Worm (Caenorhabditis elegans) whole organism, L4 larva: ENCODE results near the gene arrd-25.

ENCODE experiments used
- F37D6.2 ChIP-seq: sonication (generic microtip); optimal IDR thresholded peaks from 2 replicates; lab custom pipeline; 2016; ENCODE audit warnings: mild to moderate bottlenecking, missing genetic modification characterization, missing compliant biosample characterization
- F44E2.7 ChIP-seq: fragments of 200-800 bp; sonication (Bioruptor generic); IDR thresholded peaks from 2 replicates; pipeline ENCODE4 v2.1.2; 2022; ENCODE audit warnings: missing genetic modification characterization, missing compliant biosample characterization
- R02D3.7 ChIP-seq: fragments of 150-350 bp; sonication (generic microtip); optimal IDR thresholded peaks from 3 replicates; lab custom pipeline; 2014; ENCODE audit warnings: missing biosample characterization, missing genetic modification characterization
- T26A8.4 ChIP-seq: fragments of 200-800 bp; sonication (Bioruptor generic); IDR thresholded peaks from 2 replicates; pipeline ENCODE4 v1.3.6; 2022; ENCODE audit warnings: missing genetic modification characterization, missing compliant biosample characterization
- Y75B8A.6 ChIP-seq: fragments of 200-800 bp; sonication (Bioruptor generic); IDR thresholded peaks from 2 replicates; pipeline ENCODE4 v1.3.6; 2022; ENCODE audit warnings: missing genetic modification reagents, missing genetic modification characterization, missing compliant biosample characterization
- ZK337.2 ChIP-seq: fragments of 200-800 bp; sonication (Bioruptor generic); IDR thresholded peaks from 2 replicates; pipeline ENCODE4 v1.3.6; 2022; ENCODE audit warnings: missing genetic modification reagents, missing genetic modification characterization, missing compliant biosample characterization
- ZK546.5 ChIP-seq, 2 experiments: sonication (generic microtip); optimal IDR thresholded peaks; 2 replicates each; lab custom pipeline; 2017; ENCODE audit warnings: missing biosample characterization in 2 of 2, missing genetic modification characterization in 2 of 2
- aha-1 ChIP-seq: fragments of 150-350 bp; peaks from one replicate; lab custom pipeline; 2014; ENCODE audit warnings: missing biosample characterization, missing genetic modification characterization
- aly-2 ChIP-seq: sonication (generic microtip); optimal IDR thresholded peaks from 2 replicates; lab custom pipeline; 2018; ENCODE audit warnings: missing biosample characterization, missing genetic modification characterization
- arid-1 ChIP-seq: fragments of 200-800 bp; sonication (Bioruptor generic); conservative IDR thresholded peaks from 2 replicates; pipeline ENCODE4 v1.3.6; 2022; ENCODE audit warnings: missing genetic modification reagents, missing genetic modification characterization, missing compliant biosample characterization
- attf-4 ChIP-seq: sonication (generic microtip); optimal IDR thresholded peaks from 3 replicates; lab custom pipeline; 2017; ENCODE audit warnings: missing biosample characterization, missing genetic modification characterization
- ceh-28 ChIP-seq: fragments of 150-350 bp; optimal IDR thresholded peaks from 2 replicates; lab custom pipeline; 2014; ENCODE audit warnings: missing biosample characterization, missing genetic modification reagents, missing genetic modification characterization
- ctbp-1 ChIP-seq: fragments of 200-800 bp; sonication (Bioruptor generic); IDR thresholded peaks from 2 replicates; pipeline ENCODE4 v1.3.6; 2022; ENCODE audit warnings: missing genetic modification reagents, missing genetic modification characterization, missing compliant biosample characterization
- daf-12 ChIP-seq: fragments of 150-350 bp; optimal IDR thresholded peaks from 2 replicates; lab custom pipeline; 2014; ENCODE audit warnings: missing biosample characterization, missing genetic modification reagents, missing genetic modification characterization
- daf-16 ChIP-seq, 3 experiments: sonication (generic microtip); optimal IDR thresholded peaks; 2 replicates each; lab custom pipeline; 2016 to 2017; ENCODE audit warnings: missing genetic modification characterization in 3 of 3, missing genetic modification reagents in 3 of 3, mild to moderate bottlenecking in 2 of 3, missing compliant biosample characterization in 2 of 3, missing biosample characterization in 1 of 3, moderate library complexity in 1 of 3
- daf-19 ChIP-seq: fragments of 200-800 bp; sonication (Bioruptor generic); conservative IDR thresholded peaks from 2 replicates; pipeline ENCODE4 v1.3.6; 2022; ENCODE audit warnings: missing genetic modification characterization, missing compliant biosample characterization
- dmd-6 ChIP-seq: fragments of 200-800 bp; sonication (Bioruptor generic); IDR thresholded peaks from 2 replicates; pipeline ENCODE4 v1.3.6; 2022; ENCODE audit warnings: missing genetic modification reagents, missing genetic modification characterization, missing compliant biosample characterization
- dmd-9 ChIP-seq: fragments of 200-800 bp; sonication (Bioruptor generic); IDR thresholded peaks from 2 replicates; pipeline ENCODE4 v1.3.6; 2022; ENCODE audit warnings: missing genetic modification reagents, missing genetic modification characterization, missing compliant biosample characterization
- dve-1 ChIP-seq: sonication (generic microtip); optimal IDR thresholded peaks from 2 replicates; lab custom pipeline; 2017; ENCODE audit warnings: antibody characterized with exemption, mild to moderate bottlenecking, missing genetic modification characterization, missing compliant biosample characterization; ENCODE audit not compliant: insufficient read depth
- egl-27 ChIP-seq: sonication (generic microtip); optimal IDR thresholded peaks from 3 replicates; lab custom pipeline; 2017; ENCODE audit warnings: missing biosample characterization, missing genetic modification reagents, missing genetic modification characterization
- fos-1 ChIP-seq: fragments of 150-350 bp; optimal IDR thresholded peaks from 2 replicates; lab custom pipeline; 2014; ENCODE audit warnings: missing biosample characterization, missing genetic modification characterization
- gei-8 ChIP-seq: fragments of 200-800 bp; sonication (Bioruptor generic); optimal IDR thresholded peaks from 2 replicates; lab custom pipeline; 2018; ENCODE audit warnings: mild to moderate bottlenecking, missing genetic modification characterization, missing compliant biosample characterization
- hif-1 ChIP-seq, 2 experiments: sonication (generic microtip); optimal IDR thresholded peaks; 2 replicates each; lab custom pipeline; 2016 to 2017; ENCODE audit warnings: missing compliant biosample characterization in 2 of 2, missing genetic modification characterization in 2 of 2, missing genetic modification reagents in 2 of 2, missing genotype in 2 of 2, mild to moderate bottlenecking in 1 of 2
- hlh-11 ChIP-seq: fragments of 200-800 bp; sonication (Bioruptor generic); optimal IDR thresholded peaks from 2 replicates; lab custom pipeline; 2018; ENCODE audit warnings: mild to moderate bottlenecking, missing genetic modification characterization, missing compliant biosample characterization
- hlh-30 ChIP-seq: sonication (generic microtip); optimal IDR thresholded peaks from 2 replicates; lab custom pipeline; 2017; ENCODE audit warnings: antibody characterized with exemption, mild to moderate bottlenecking, missing genetic modification characterization, missing compliant biosample characterization; ENCODE audit not compliant: insufficient read depth
- hmg-1.1 ChIP-seq: fragments of 200-800 bp; sonication (Bioruptor generic); IDR thresholded peaks from 2 replicates; pipeline ENCODE4 v1.3.6; 2022; ENCODE audit warnings: missing genetic modification reagents, missing genetic modification characterization, missing compliant biosample characterization
- lin-1 ChIP-seq: fragments of 200-800 bp; sonication (Bioruptor generic); IDR thresholded peaks from 2 replicates; pipeline ENCODE4 v1.3.6; 2022; ENCODE audit warnings: missing genetic modification reagents, missing genetic modification characterization, missing compliant biosample characterization
- lin-13 ChIP-seq: fragments of 150-350 bp; optimal IDR thresholded peaks from 2 replicates; lab custom pipeline; 2014; ENCODE audit warnings: missing biosample characterization, missing genetic modification reagents, missing genetic modification characterization
- lin-15B ChIP-seq: fragments of 150-350 bp; sonication (generic microtip); optimal IDR thresholded peaks from 3 replicates; lab custom pipeline; 2014; ENCODE audit warnings: missing biosample characterization, missing genetic modification characterization
- lir-3 ChIP-seq: sonication (generic microtip); optimal IDR thresholded peaks from 2 replicates; lab custom pipeline; 2016; ENCODE audit warnings: mild to moderate bottlenecking, missing genetic modification characterization, missing compliant biosample characterization
- mdl-1 ChIP-seq, 2 experiments: fragments of 150-350 bp in 1 of 2; sonication (generic microtip) in 1 of 2; optimal IDR thresholded peaks; 2 replicates each; lab custom pipeline; 2014 to 2017; ENCODE audit warnings: missing biosample characterization in 2 of 2, missing genetic modification characterization in 2 of 2
- mep-1 ChIP-seq: fragments of 150-350 bp; sonication (generic microtip); optimal IDR thresholded peaks from 3 replicates; lab custom pipeline; 2014; ENCODE audit warnings: missing biosample characterization, missing genetic modification characterization
- mes-2 ChIP-seq: sonication (generic microtip); optimal IDR thresholded peaks from 2 replicates; lab custom pipeline; 2016; ENCODE audit warnings: missing genotype, mild to moderate bottlenecking, missing genetic modification characterization, missing compliant biosample characterization; ENCODE audit not compliant: poor library complexity, severe bottlenecking
- mxl-3 ChIP-seq: fragments of 200-800 bp; sonication (Bioruptor generic); optimal IDR thresholded peaks from 2 replicates; lab custom pipeline; 2018; ENCODE audit warnings: mild to moderate bottlenecking, missing genetic modification characterization, missing compliant biosample characterization
- nhr-102 ChIP-seq: sonication (generic microtip); optimal IDR thresholded peaks from 2 replicates; lab custom pipeline; 2016; ENCODE audit warnings: mild to moderate bottlenecking, missing genetic modification characterization, moderate library complexity, missing compliant biosample characterization
- nhr-28 ChIP-seq: fragments of 150-350 bp; optimal IDR thresholded peaks from 2 replicates; lab custom pipeline; 2014; ENCODE audit warnings: missing biosample characterization, missing genetic modification characterization
- nhr-6 ChIP-seq: fragments of 150-350 bp; optimal IDR thresholded peaks from 2 replicates; lab custom pipeline; 2014; ENCODE audit warnings: missing biosample characterization, missing genetic modification characterization
- nhr-77 ChIP-seq: fragments of 150-350 bp; optimal IDR thresholded peaks from 2 replicates; lab custom pipeline; 2014; ENCODE audit warnings: missing biosample characterization, missing genetic modification characterization
- rbr-2 ChIP-seq: sonication (generic microtip); optimal IDR thresholded peaks from 2 replicates; lab custom pipeline; 2016; ENCODE audit warnings: missing genotype, missing genetic modification characterization, missing compliant biosample characterization
- tag-97 ChIP-seq: fragments of 200-800 bp; sonication (Bioruptor generic); IDR thresholded peaks from 2 replicates; pipeline ENCODE4 v1.3.6; 2022; ENCODE audit warnings: missing genetic modification characterization, missing compliant biosample characterization
- unc-39 ChIP-seq: sonication (generic microtip); optimal IDR thresholded peaks from 2 replicates; lab custom pipeline; 2017; ENCODE audit warnings: missing biosample characterization, missing genetic modification characterization
- unc-62 ChIP-seq, 3 experiments: fragments of 150-350 bp in 1 of 3; sonication (generic microtip); optimal IDR thresholded peaks in 2 of 3; peaks in 1 of 3; 1 replicate in 1 of 3; 2 replicates in 2 of 3; lab custom pipeline; 2014 to 2017; ENCODE audit warnings: missing biosample characterization in 3 of 3, missing genetic modification characterization in 3 of 3, missing genetic modification reagents in 3 of 3, missing genotype in 1 of 3
- vab-7 ChIP-seq: fragments of 200-800 bp; sonication (Bioruptor generic); IDR thresholded peaks from 2 replicates; pipeline ENCODE4 v1.3.6; 2022; ENCODE audit warnings: missing genetic modification reagents, missing genetic modification characterization, missing compliant biosample characterization
- zfp-3 ChIP-seq: fragments of 200-800 bp; sonication (Bioruptor generic); conservative IDR thresholded peaks from 2 replicates; pipeline ENCODE4 v1.3.6; 2022; ENCODE audit warnings: missing genetic modification reagents, missing genetic modification characterization, missing compliant biosample characterization
- zip-11 ChIP-seq: fragments of 200-800 bp; sonication (Bioruptor generic); IDR thresholded peaks from 2 replicates; pipeline ENCODE4 v1.3.6; 2022; ENCODE audit warnings: missing genetic modification characterization, missing compliant biosample characterization

Gene arrd-25

DNA sequence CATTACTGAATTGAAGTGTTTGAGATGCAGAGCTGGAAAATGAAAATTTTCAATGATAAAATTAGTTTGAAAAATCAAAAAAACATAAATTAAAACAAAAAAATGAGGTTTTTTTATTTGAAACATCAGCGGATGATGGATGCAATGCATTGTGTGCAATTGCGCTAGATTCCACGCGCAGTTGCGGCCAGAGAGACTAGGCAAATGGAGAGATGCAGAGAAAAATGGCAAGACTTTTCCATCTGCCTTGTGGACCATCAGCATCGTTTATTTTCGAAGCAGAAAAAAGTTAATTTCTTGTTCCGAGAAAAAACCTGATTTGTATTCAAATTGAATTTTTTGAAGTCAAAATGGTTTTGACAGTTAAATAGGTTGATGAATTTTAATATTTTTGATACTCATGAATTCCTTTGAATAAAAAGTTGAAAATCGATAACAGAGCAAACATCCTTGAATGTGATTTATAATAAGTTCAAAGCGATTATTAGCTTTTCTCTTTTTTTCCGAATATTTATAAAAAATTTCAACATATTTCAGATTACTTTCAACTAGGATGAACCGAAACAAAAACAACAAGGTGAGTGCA lies 37.7 kb upstream of the arrd-25 start, which contains the start of the genes C31E10.5 and C31E10.6 (continued):
- TF ChIP-seq aly-2 (tag; lab: Kevin White, UChicago) = no peak
- no peak for TF ChIP-seq zip-11 (GFP tag; lab: Robert Waterston, UW)
- peak; percentile 52 for TF ChIP-seq hlh-30 (tag; lab: Kevin White, UChicago)
- no peak for TF ChIP-seq mes-2 (tag; lab: Kevin White, UChicago)
- TF ChIP-seq hlh-11 (tag; lab: Kevin White, UChicago) = no peak
- TF ChIP-seq ZK546.5 (tag; optimal IDR thresholded peaks at IDR 0.05; lab: Kevin White, UChicago) = no peak
- TF ChIP-seq dve-1 (tag; lab: Kevin White, UChicago) = peak; percentile 39
- no peak for TF ChIP-seq daf-12 (tag; lab: Kevin White, UChicago)
- no peak for TF ChIP-seq nhr-6 (tag; lab: Kevin White, UChicago)
- peak; percentile 5 for TF ChIP-seq nhr-28 (tag; lab: Kevin White, UChicago)
- peak; percentile 69 for TF ChIP-seq hmg-1.1 (GFP tag; lab: Robert Waterston, UW)
- TF ChIP-seq aha-1 (tag; lab: Kevin White, UChicago) = peak; percentile 90
- TF ChIP-seq rbr-2 = peak; percentile 13
- TF ChIP-seq daf-16 (GFP tag; optimal IDR thresholded peaks at IDR 0.05; lab: Kevin White, UChicago) = no peak
- TF ChIP-seq daf-16 (tag; optimal IDR thresholded peaks at IDR 0.05; lab: Kevin White, UChicago) = no peak
- TF ChIP-seq ZK337.2 (GFP tag; lab: Robert Waterston, UW) = no peak
- TF ChIP-seq F37D6.2 (tag; lab: Kevin White, UChicago) = peak; percentile 11

DNA sequence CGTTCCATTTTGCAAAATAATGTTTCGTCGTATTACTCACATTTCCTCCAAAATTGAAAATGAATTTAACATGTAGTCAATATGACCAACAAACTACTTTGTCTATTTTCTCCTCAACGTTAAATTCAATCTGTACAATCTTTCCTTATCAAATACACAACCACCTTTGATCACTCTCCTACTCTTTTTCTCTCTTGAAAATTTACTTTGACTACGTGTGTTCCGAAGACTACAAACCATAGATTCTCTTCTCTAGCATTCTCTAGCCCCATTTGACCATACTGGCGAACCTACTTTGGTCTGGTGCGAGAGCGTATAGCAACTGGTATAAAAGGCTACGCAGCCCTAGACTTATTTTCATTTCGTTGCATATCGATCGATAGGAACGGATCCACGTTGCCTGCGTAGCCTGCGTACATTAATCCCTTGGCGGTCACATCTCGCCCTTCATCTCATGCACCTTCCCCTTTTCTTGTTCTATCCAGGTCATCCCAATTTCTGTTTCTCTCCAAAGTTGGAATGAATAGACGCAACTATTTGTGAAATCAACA lies 33.3 kb upstream of the arrd-25 start:
- TF ChIP-seq lir-3 (tag; lab: Kevin White, UChicago) = no peak
- TF ChIP-seq nhr-77 (tag; lab: Kevin White, UChicago) = peak; percentile 92
- TF ChIP-seq vab-7 (GFP tag; lab: Robert Waterston, UW) = no peak
- no peak for TF ChIP-seq zfp-3 (GFP tag; lab: Robert Waterston, UW)
- peak; percentile 1 for TF ChIP-seq mes-2 (tag; lab: Kevin White, UChicago)
- TF ChIP-seq rbr-2 = no peak
- TF ChIP-seq aly-2 (tag; lab: Kevin White, UChicago) = no peak
- TF ChIP-seq unc-62 (GFP tag; optimal IDR thresholded peaks at IDR 0.05 in 1 of 2; lab: Kevin White, UChicago) = no peak
- TF ChIP-seq unc-62 (tag; optimal IDR thresholded peaks at IDR 0.05; lab: Kevin White, UChicago) = no peak
- TF ChIP-seq attf-4 = no peak
- no peak for TF ChIP-seq daf-16 (GFP tag; optimal IDR thresholded peaks at IDR 0.05; lab: Kevin White, UChicago)
- TF ChIP-seq daf-16 (tag; optimal IDR thresholded peaks at IDR 0.05; lab: Kevin White, UChicago) = peak; percentile 67
- no peak for TF ChIP-seq arid-1 (GFP tag; lab: Robert Waterston, UW)
- TF ChIP-seq lin-13 (GFP tag; lab: Kevin White, UChicago) = no peak
- no peak for TF ChIP-seq unc-39
- TF ChIP-seq ceh-28 (tag; lab: Kevin White, UChicago) = peak; percentile 1
- TF ChIP-seq dmd-6 (GFP tag; lab: Robert Waterston, UW) = peak; percentile 65
- TF ChIP-seq R02D3.7 = no peak
- TF ChIP-seq Y75B8A.6 = no peak
- TF ChIP-seq T26A8.4 (GFP tag; lab: Robert Waterston, UW) = no peak
- no peak for TF ChIP-seq fos-1
- no peak for TF ChIP-seq lin-1 (GFP tag; lab: Robert Waterston, UW)
- TF ChIP-seq tag-97 (GFP tag; lab: Robert Waterston, UW) = no peak
- peak; percentile 31 for TF ChIP-seq nhr-102 (tag; lab: Kevin White, UChicago)
- peak; percentile 68 for TF ChIP-seq dve-1 (tag; lab: Kevin White, UChicago)
- no peak for TF ChIP-seq gei-8 (GFP tag; lab: Kevin White, UChicago)
- peak; percentile 25 for TF ChIP-seq mep-1 (tag; lab: Kevin White, UChicago)
- TF ChIP-seq ctbp-1 (GFP tag; lab: Robert Waterston, UW) = no peak
- TF ChIP-seq nhr-28 (tag; lab: Kevin White, UChicago) = peak; percentile 100
- peak; percentile 47 for TF ChIP-seq hlh-11 (tag; lab: Kevin White, UChicago)
- peak in 1 of 2 experiments; percentile 23 for TF ChIP-seq hif-1 (tag; optimal IDR thresholded peaks at IDR 0.05; lab: Kevin White, UChicago)
- no peak for TF ChIP-seq egl-27 (tag; lab: Kevin White, UChicago)
- no peak for TF ChIP-seq F44E2.7 (GFP tag; lab: Robert Waterston, UW)
- no peak for TF ChIP-seq aha-1 (tag; lab: Kevin White, UChicago)
- TF ChIP-seq dmd-9 (GFP tag; lab: Robert Waterston, UW) = no peak
- peak in 1 of 2 experiments; percentile 34 for TF ChIP-seq mdl-1 (tag; optimal IDR thresholded peaks at IDR 0.05; lab: Kevin White, UChicago)
- TF ChIP-seq lin-15B = no peak
- TF ChIP-seq mxl-3 (GFP tag; lab: Kevin White, UChicago) = peak; percentile 30
- TF ChIP-seq daf-19 (GFP tag; lab: Robert Waterston, UW) = no peak
